In the genomic region with DNA sequence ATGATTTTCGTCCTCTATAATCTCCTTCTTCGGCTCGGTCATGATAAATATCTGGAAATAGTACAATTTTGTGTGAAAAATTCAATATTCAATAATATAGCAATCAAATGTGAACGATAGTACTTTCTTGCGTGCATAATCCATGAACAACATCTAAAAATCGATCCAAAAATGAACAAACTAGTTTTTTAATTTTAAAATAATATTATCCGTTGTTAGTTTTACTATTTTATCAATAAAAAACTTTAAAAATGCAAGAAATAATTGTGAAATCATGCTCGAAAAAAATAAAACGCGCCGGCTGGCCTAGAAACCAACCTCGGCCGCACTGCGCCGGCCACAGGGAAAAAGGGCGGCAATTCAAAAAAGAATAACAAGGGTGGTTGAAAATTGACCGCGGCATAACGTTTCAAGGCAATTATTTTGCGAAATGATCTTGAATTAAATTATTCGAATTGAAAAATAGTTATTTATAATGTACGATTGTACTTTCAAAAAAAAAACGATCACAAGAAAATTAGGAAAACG, we compare ENCODE assay signal across 3 worm cellular contexts.
TF ChIP-seq lines count a peak whose summit lies in the region.

mys-1 (minus strand) TSS at position 51 of the 528 bp plus-strand sequence.

TF ChIP-seq in whole organism, L1 larva, 84 proteins besides CTCF, POLR2A, EP300 and RAD21 (continued from another document and continues in another):
- TF ChIP-seq rnt-1 (tag; optimal IDR thresholded peaks at IDR 0.05; lab: Kevin White, UChicago) (peak; percentile 97), fos-1 (tag; optimal IDR thresholded peaks at IDR 0.05; lab: Kevin White, UChicago) (no peak), ceh-8 (GFP tag; optimal IDR thresholded peaks at IDR 0.05; lab: Kevin White, UChicago) (peak; percentile 36), snpc-4 (tag; optimal IDR thresholded peaks at IDR 0.05; lab: Kevin White, UChicago) (peak; percentile 17), efl-3 (GFP tag; optimal IDR thresholded peaks at IDR 0.05; lab: Kevin White, UChicago) (no peak), nhr-85 (tag; lab: Kevin White, UChicago) (peak; percentile 88), dpl-1 (GFP tag; optimal IDR thresholded peaks at IDR 0.05; lab: Kevin White, UChicago) (peak; percentile 86 to 94 (median 90)), ceh-82 (tag; optimal IDR thresholded peaks at IDR 0.05; lab: Kevin White, UChicago) (peak; percentile 31 to 41 (median 35)), unc-130 (tag; optimal IDR thresholded peaks at IDR 0.05; lab: Kevin White, UChicago) (no peak), efl-1 (optimal IDR thresholded peaks at IDR 0.05; lab: Kevin White, UChicago) (peak; percentile 93 to 94), efl-1 (GFP tag; optimal IDR thresholded peaks at IDR 0.05 in 1 of 2; lab: Kevin White, UChicago) (peak; percentile 93 to 99), fkh-10 (GFP tag; optimal IDR thresholded peaks at IDR 0.05; lab: Kevin White, UChicago) (no peak), ceh-63 (GFP tag; optimal IDR thresholded peaks at IDR 0.05; lab: Kevin White, UChicago) (no peak), ceh-90 (tag; optimal IDR thresholded peaks at IDR 0.05; lab: Kevin White, UChicago) (peak; percentile 89), nhr-11 (tag; optimal IDR thresholded peaks at IDR 0.05; lab: Kevin White, UChicago) (no peak), hlh-17 (GFP tag; optimal IDR thresholded peaks at IDR 0.05; lab: Kevin White, UChicago; ENCODE audit: borderline replicate concordance) (no peak), lir-3 (tag; optimal IDR thresholded peaks at IDR 0.05; lab: Kevin White, UChicago; ENCODE audit: poor library complexity) (peak; percentile 89), pax-3 (tag; optimal IDR thresholded peaks at IDR 0.05; lab: Kevin White, UChicago) (peak; percentile 78), skn-1 (tag; optimal IDR thresholded peaks at IDR 0.05; lab: Kevin White, UChicago) (peak; percentile 47), nhr-71 (tag; optimal IDR thresholded peaks at IDR 0.05; lab: Kevin White, UChicago) (peak; percentile 83), dsc-1 (tag; optimal IDR thresholded peaks at IDR 0.05; lab: Kevin White, UChicago) (peak; percentile 72), unc-86 (tag; optimal IDR thresholded peaks at IDR 0.05; lab: Kevin White, UChicago) (peak; percentile 59), vab-15 (tag; optimal IDR thresholded peaks at IDR 0.05; lab: Kevin White, UChicago) (no peak), aly-2 (tag; optimal IDR thresholded peaks at IDR 0.05; lab: Kevin White, UChicago) (no peak), mep-1 (tag; optimal IDR thresholded peaks at IDR 0.05; lab: Kevin White, UChicago) (peak; percentile 54), grh-1 (GFP tag; IDR thresholded peaks at IDR 0.05; lab: Robert Waterston, UW) (no peak), tbx-2 (tag; optimal IDR thresholded peaks at IDR 0.05; lab: Kevin White, UChicago) (peak; percentile 84), nhr-20 (tag; optimal IDR thresholded peaks at IDR 0.05; lab: Kevin White, UChicago) (peak; percentile 83), sox-4 (tag; optimal IDR thresholded peaks at IDR 0.05; lab: Kevin White, UChicago) (peak; percentile 73), C04F5.9 (tag; optimal IDR thresholded peaks at IDR 0.05; lab: Kevin White, UChicago) (peak; percentile 39), fkh-4 (tag; optimal IDR thresholded peaks at IDR 0.05; lab: Kevin White, UChicago; ENCODE audit: borderline replicate concordance) (peak; percentile 72), jun-1 (tag; optimal IDR thresholded peaks at IDR 0.05; lab: Kevin White, UChicago) (peak; percentile 10), mdl-1 (tag; optimal IDR thresholded peaks at IDR 0.05; lab: Kevin White, UChicago) (peak in 1 of 2 experiments; percentile 21), irx-1 (tag; optimal IDR thresholded peaks at IDR 0.05; lab: Kevin White, UChicago) (peak; percentile 76), nhr-47 (tag; optimal IDR thresholded peaks at IDR 0.05; lab: Kevin White, UChicago) (peak; percentile 83), lsy-2 (tag; optimal IDR thresholded peaks at IDR 0.05; lab: Kevin White, UChicago) (peak; percentile 48 to 54), egl-13 (tag; optimal IDR thresholded peaks at IDR 0.05; lab: Kevin White, UChicago) (peak; percentile 68), lin-15B (tag; optimal IDR thresholded peaks at IDR 0.05; lab: Kevin White, UChicago) (peak; percentile 43), ces-1 (GFP tag; optimal IDR thresholded peaks at IDR 0.05; lab: Kevin White, UChicago) (no peak), ets-5 (GFP tag; IDR thresholded peaks at IDR 0.05; lab: Robert Waterston, UW) (no peak), unc-62 (GFP tag; optimal IDR thresholded peaks at IDR 0.05; lab: Kevin White, UChicago) (no peak), C16A3.4 (tag; optimal IDR thresholded peaks at IDR 0.05; lab: Kevin White, UChicago) (peak; percentile 32)

TF ChIP-seq in whole organism, L3 larva, 47 proteins besides CTCF, POLR2A, EP300 and RAD21 (continued from another document):
- TF ChIP-seq ztf-11 (tag; optimal IDR thresholded peaks at IDR 0.05; lab: Kevin White, UChicago) = no peak
- no peak for TF ChIP-seq fkh-2 (tag; optimal IDR thresholded peaks at IDR 0.05; lab: Kevin White, UChicago)
- no peak for TF ChIP-seq skn-1 (tag; optimal IDR thresholded peaks at IDR 0.05; lab: Kevin White, UChicago)
- TF ChIP-seq elt-2 (tag; optimal IDR thresholded peaks at IDR 0.05; lab: Kevin White, UChicago) = no peak
- TF ChIP-seq nhr-23 (tag; optimal IDR thresholded peaks at IDR 0.05; lab: Kevin White, UChicago) = peak; percentile 64
- no peak for TF ChIP-seq nhr-67 (tag; optimal IDR thresholded peaks at IDR 0.05; lab: Kevin White, UChicago)
- TF ChIP-seq ceh-16 (tag; optimal IDR thresholded peaks at IDR 0.05; lab: Kevin White, UChicago) = no peak
- TF ChIP-seq lin-39 (tag; optimal IDR thresholded peaks at IDR 0.05; lab: Kevin White, UChicago) = peak; percentile 5
- TF ChIP-seq mml-1 (tag; optimal IDR thresholded peaks at IDR 0.05; lab: Kevin White, UChicago) = no peak
- TF ChIP-seq nhr-43 (tag; optimal IDR thresholded peaks at IDR 0.05; lab: Kevin White, UChicago; ENCODE audit: poor library complexity, severe bottlenecking) = peak; percentile 55
- TF ChIP-seq jun-1 (tag; optimal IDR thresholded peaks at IDR 0.05; lab: Kevin White, UChicago) = no peak
- TF ChIP-seq elt-3 (tag; optimal IDR thresholded peaks at IDR 0.05; lab: Kevin White, UChicago) = no peak
- TF ChIP-seq ZK546.5 (tag; optimal IDR thresholded peaks at IDR 0.05; lab: Kevin White, UChicago) = no peak
- TF ChIP-seq lsy-12 (tag; optimal IDR thresholded peaks at IDR 0.05; lab: Kevin White, UChicago) = no peak
- no peak for TF ChIP-seq sea-2 (GFP tag; optimal IDR thresholded peaks at IDR 0.05; lab: Kevin White, UChicago)
- no peak for TF ChIP-seq nhr-25 (tag; optimal IDR thresholded peaks at IDR 0.05; lab: Kevin White, UChicago)
- no peak for TF ChIP-seq pqm-1 (tag; optimal IDR thresholded peaks at IDR 0.05; lab: Kevin White, UChicago)
- TF ChIP-seq aly-2 (tag; optimal IDR thresholded peaks at IDR 0.05; lab: Kevin White, UChicago) = no peak
- no peak for TF ChIP-seq nhr-12 (tag; optimal IDR thresholded peaks at IDR 0.05; lab: Kevin White, UChicago)
- no peak for TF ChIP-seq nhr-237 (tag; optimal IDR thresholded peaks at IDR 0.05; lab: Kevin White, UChicago)
- TF ChIP-seq ceh-28 (tag; optimal IDR thresholded peaks at IDR 0.05; lab: Kevin White, UChicago) = no peak

TF ChIP-seq in whole organism, young adult, 124 proteins besides CTCF, POLR2A, EP300 and RAD21 (continued from another document):
- TF ChIP-seq nfya-1 (tag; optimal IDR thresholded peaks at IDR 0.05; lab: Kevin White, UChicago; ENCODE audit: borderline replicate concordance, insufficient read depth) (no peak), nhr-80 (tag; optimal IDR thresholded peaks at IDR 0.05; lab: Kevin White, UChicago) (no peak), rec-8 (tag; optimal IDR thresholded peaks at IDR 0.05; lab: Kevin White, UChicago) (peak in 1 of 2 experiments; percentile 16), aptf-3 (GFP tag; IDR thresholded peaks at IDR 0.05; lab: Robert Waterston, UW) (no peak), ztf-28 (GFP tag; IDR thresholded peaks at IDR 0.05; lab: Robert Waterston, UW) (no peak), egrh-3 (GFP tag; IDR thresholded peaks at IDR 0.05; lab: Robert Waterston, UW) (peak; percentile 6; the same call in 1 of the 2 replicates), F49E8.2 (tag; optimal IDR thresholded peaks at IDR 0.05; lab: Kevin White, UChicago; ENCODE audit: insufficient read depth) (no peak), egl-44 (GFP tag; IDR thresholded peaks at IDR 0.05; lab: Robert Waterston, UW) (no peak), snpc-3.4 (tag; optimal IDR thresholded peaks at IDR 0.05; lab: Kevin White, UChicago) (no peak), dpl-1 (GFP tag; optimal IDR thresholded peaks at IDR 0.05; lab: Kevin White, UChicago) (peak; percentile 86), repo-1 (tag; optimal IDR thresholded peaks at IDR 0.05; lab: Kevin White, UChicago) (no peak), attf-6 (GFP tag; IDR thresholded peaks at IDR 0.05; lab: Robert Waterston, UW) (no peak), madf-8 (GFP tag; conservative IDR thresholded peaks at IDR 0.05; lab: Robert Waterston, UW) (no peak), ceh-40 (GFP tag; IDR thresholded peaks at IDR 0.05; lab: Robert Waterston, UW) (no peak), snpc-1.1 (tag; optimal IDR thresholded peaks at IDR 0.05; lab: Kevin White, UChicago; ENCODE audit: insufficient read depth) (no peak), madf-10 (tag; optimal IDR thresholded peaks at IDR 0.05; lab: Kevin White, UChicago) (peak; percentile 11), dox-1 (GFP tag; IDR thresholded peaks at IDR 0.05; lab: Robert Waterston, UW) (peak; percentile 51; the same call in 1 of the 2 replicates), fkh-3 (tag; optimal IDR thresholded peaks at IDR 0.05; lab: Kevin White, UChicago) (no peak), tlf-1 (GFP tag; optimal IDR thresholded peaks at IDR 0.05; lab: Kevin White, UChicago) (no peak), rpc-1 (optimal IDR thresholded peaks at IDR 0.05; lab: Kevin White, UChicago) (no peak), rpc-1 (tag; optimal IDR thresholded peaks at IDR 0.05; lab: Kevin White, UChicago) (no peak), efl-1 (GFP tag; optimal IDR thresholded peaks at IDR 0.05; lab: Kevin White, UChicago) (peak; percentile 79), hmg-20 (GFP tag; IDR thresholded peaks at IDR 0.05; lab: Robert Waterston, UW) (no peak), tbp1 (GFP tag; optimal IDR thresholded peaks at IDR 0.05; lab: Kevin White, UChicago) (peak; percentile 14), nfya-2 (GFP tag; IDR thresholded peaks at IDR 0.05; lab: Robert Waterston, UW) (no peak), F23B12.7 (tag; optimal IDR thresholded peaks at IDR 0.05; lab: Kevin White, UChicago; ENCODE audit: insufficient read depth) (peak; percentile 26), hmg-1.2 (GFP tag; IDR thresholded peaks at IDR 0.05; lab: Robert Waterston, UW) (no peak), die-1 (tag; optimal IDR thresholded peaks at IDR 0.05; lab: Kevin White, UChicago) (no peak), ekl-4 (GFP tag; IDR thresholded peaks at IDR 0.05; lab: Robert Waterston, UW) (no peak), B0261.1 (tag; optimal IDR thresholded peaks at IDR 0.05; lab: Kevin White, UChicago) (no peak), hlh-12 (tag; optimal IDR thresholded peaks at IDR 0.05; lab: Kevin White, UChicago) (no peak), snpc-1.3 (tag; optimal IDR thresholded peaks at IDR 0.05; lab: Kevin White, UChicago; ENCODE audit: insufficient read depth) (no peak), nhr-27 (tag; optimal IDR thresholded peaks at IDR 0.05; lab: Kevin White, UChicago) (no peak), cebp-1 (GFP tag; IDR thresholded peaks at IDR 0.05; lab: Robert Waterston, UW) (no peak), cebp-1 (tag; optimal IDR thresholded peaks at IDR 0.05; lab: Kevin White, UChicago) (peak; percentile 70), lin-35 (GFP tag; optimal IDR thresholded peaks at IDR 0.05; lab: Kevin White, UChicago) (peak in 2 of 3 experiments; percentile 45 to 92), lin-54 (GFP tag; optimal IDR thresholded peaks at IDR 0.05; lab: Kevin White, UChicago) (peak; percentile 99)
